Worm (Caenorhabditis elegans): ENCODE data around the gene F40G9.12.

DNA sequence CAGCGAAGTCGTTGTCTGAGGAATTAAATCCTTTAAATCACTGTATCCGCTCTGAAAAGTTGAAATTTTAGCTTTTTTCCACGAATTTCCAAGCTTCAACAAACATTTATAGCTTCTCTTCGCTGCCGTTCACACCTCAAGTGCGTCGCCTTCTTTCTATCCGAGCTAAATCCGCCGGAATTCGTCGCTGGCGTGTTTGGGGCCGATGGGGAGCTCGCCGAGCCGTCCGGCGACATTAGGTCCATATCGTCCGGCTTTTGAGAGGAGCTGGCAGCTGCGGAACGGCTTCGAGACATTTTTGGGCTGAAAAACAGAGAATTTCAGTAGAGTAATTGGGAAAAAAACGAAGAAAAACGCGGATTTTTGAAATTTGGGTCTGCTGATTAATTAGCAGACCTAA lies 16.2 kb downstream of the F40G9.12 start, which contains the start of gene mxl-2:
- TF ChIP-seq fos-1 (tag; optimal IDR thresholded peaks at IDR 0.05) (no peak), unc-62 (GFP tag; optimal IDR thresholded peaks at IDR 0.05) (no peak), mdl-1 (tag; optimal IDR thresholded peaks at IDR 0.05) (no peak), ceh-82 (tag; optimal IDR thresholded peaks at IDR 0.05) (no peak), nhr-12 (tag; optimal IDR thresholded peaks at IDR 0.05) (no peak), ama-1 (optimal IDR thresholded peaks at IDR 0.05) (no peak), C34F6.9 (tag; optimal IDR thresholded peaks at IDR 0.05) (no peak), dmd-4 (tag; optimal IDR thresholded peaks at IDR 0.05) (no peak), unc-39 (tag; optimal IDR thresholded peaks at IDR 0.05) (no peak), snpc-4 (tag; optimal IDR thresholded peaks at IDR 0.05) (no peak), nhr-237 (tag; optimal IDR thresholded peaks at IDR 0.05) (no peak)
